Worm (Caenorhabditis elegans): Measurements from ENCODE around the gene lgc-28.

DNA sequence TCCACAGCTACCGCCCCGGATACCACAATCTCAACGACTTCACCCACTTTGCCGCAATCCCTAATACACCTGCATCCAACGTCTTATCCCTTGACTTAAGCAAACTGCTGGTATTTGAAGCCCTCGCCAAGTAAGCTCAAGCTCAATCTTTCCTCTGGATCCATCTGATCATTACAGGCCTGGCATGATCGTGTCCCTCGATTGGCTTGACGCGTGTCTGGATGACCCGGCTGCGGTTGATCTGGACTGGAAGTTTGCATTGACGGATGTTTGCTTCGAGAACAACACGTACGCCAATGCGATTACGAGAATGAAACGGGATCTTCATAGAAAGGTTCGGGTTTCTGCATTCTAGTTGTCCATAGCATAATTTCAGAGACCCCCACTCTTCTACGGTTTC, 24.0 kb upstream of the lgc-28 start:
- TF ChIP-seq T26A5.8 (tag; optimal IDR thresholded peaks at IDR 0.05), result no peak
- TF ChIP-seq F10E7.11 (tag; optimal IDR thresholded peaks at IDR 0.05), result no peak
- TF ChIP-seq repo-1 (tag; optimal IDR thresholded peaks at IDR 0.05), result no peak
- no peak for TF ChIP-seq sea-2 (GFP tag; IDR thresholded peaks at IDR 0.05)
- TF ChIP-seq Y95B8A.8 (GFP tag; IDR thresholded peaks at IDR 0.05), result no peak
- TF ChIP-seq rec-8 (tag; optimal IDR thresholded peaks at IDR 0.05), result no peak
- no peak for TF ChIP-seq nhr-90 (tag; optimal IDR thresholded peaks at IDR 0.05)
- no peak for TF ChIP-seq akir-1 (GFP tag; optimal IDR thresholded peaks at IDR 0.05)
- no peak for TF ChIP-seq tlf-1 (GFP tag; optimal IDR thresholded peaks at IDR 0.05)
- no peak for TF ChIP-seq B0035.1 (tag; optimal IDR thresholded peaks at IDR 0.05)
- TF ChIP-seq unc-62 (GFP tag; optimal IDR thresholded peaks at IDR 0.05), result no peak
- no peak for TF ChIP-seq fkh-3 (tag; optimal IDR thresholded peaks at IDR 0.05)
